Worm (Caenorhabditis elegans) whole organism, L3 larva: ENCODE data around the gene T04B2.7.
"Not testable (repeated sequence)": the region's sequence is repeated elsewhere in the genome, so short reads cannot be mapped to it uniquely, and the experiment has no call there.

Experiments
- R02D3.7 ChIP-seq: fragments of 150-350 bp; optimal IDR thresholded peaks from 2 replicates; lab custom pipeline; 2014; ENCODE audit warnings: missing biosample characterization, missing genetic modification characterization
- aly-2 ChIP-seq: fragments of 150-350 bp; optimal IDR thresholded peaks from 2 replicates; lab custom pipeline; 2014; ENCODE audit warnings: missing biosample characterization, missing genetic modification characterization
- ama-1 ChIP-seq: fragments of 150-350 bp; optimal IDR thresholded peaks from 2 replicates; lab custom pipeline; 2018
- ceh-16 ChIP-seq: sonication (generic microtip); optimal IDR thresholded peaks from 2 replicates; lab custom pipeline; 2017; ENCODE audit warnings: missing biosample characterization, missing genetic modification characterization
- ceh-28 ChIP-seq: fragments of 150-350 bp; optimal IDR thresholded peaks from 2 replicates; lab custom pipeline; 2014; ENCODE audit warnings: missing biosample characterization, missing genetic modification reagents, missing genetic modification characterization
- ceh-82 ChIP-seq: fragments of 150-350 bp; optimal IDR thresholded peaks from 2 replicates; lab custom pipeline; 2014; ENCODE audit warnings: missing biosample characterization, missing genetic modification characterization
- daf-12 ChIP-seq: fragments of 150-350 bp; optimal IDR thresholded peaks from 2 replicates; lab custom pipeline; 2014; ENCODE audit warnings: missing biosample characterization, missing genetic modification reagents, missing genetic modification characterization
- egl-27 ChIP-seq: sonication (generic microtip); optimal IDR thresholded peaks from 4 replicates; lab custom pipeline; 2017; ENCODE audit warnings: missing biosample characterization, missing genetic modification reagents, missing genetic modification characterization
- elt-1 ChIP-seq: fragments of 150-350 bp; optimal IDR thresholded peaks from 2 replicates; lab custom pipeline; 2014; ENCODE audit warnings: missing biosample characterization, missing genetic modification characterization
- elt-2 ChIP-seq: sonication (generic microtip); optimal IDR thresholded peaks from 2 replicates; lab custom pipeline; 2016; ENCODE audit warnings: missing genetic modification reagents, mild to moderate bottlenecking, missing genetic modification characterization, missing compliant biosample characterization
- elt-3 ChIP-seq, 3 experiments: fragments of 150-350 bp in 1 of 3; sonication (generic microtip) in 2 of 3; optimal IDR thresholded peaks; 2 replicates in 2 of 3; 4 replicates in 1 of 3; lab custom pipeline; 2014 to 2017; ENCODE audit warnings: missing biosample characterization in 3 of 3, missing genetic modification characterization in 3 of 3
- fkh-10 ChIP-seq: sonication (generic microtip); optimal IDR thresholded peaks from 2 replicates; lab custom pipeline; 2017; ENCODE audit warnings: missing biosample characterization, missing genetic modification reagents, missing genetic modification characterization
- fkh-2 ChIP-seq: fragments of 150-350 bp; optimal IDR thresholded peaks from 2 replicates; lab custom pipeline; 2014; ENCODE audit warnings: missing biosample characterization, missing genetic modification reagents, missing genetic modification characterization
- hmg-11 ChIP-seq: sonication (generic microtip); optimal IDR thresholded peaks from 2 replicates; lab custom pipeline; 2016; ENCODE audit warnings: missing genetic modification characterization, missing compliant biosample characterization
- lin-15B ChIP-seq: fragments of 150-350 bp; optimal IDR thresholded peaks from 2 replicates; lab custom pipeline; 2014; ENCODE audit warnings: missing biosample characterization, missing genetic modification characterization
- lsy-12 ChIP-seq: sonication (generic microtip); optimal IDR thresholded peaks from 2 replicates; lab custom pipeline; 2016; ENCODE audit warnings: mild to moderate bottlenecking, missing genetic modification characterization, missing compliant biosample characterization
- mdl-1 ChIP-seq: fragments of 150-350 bp; optimal IDR thresholded peaks from 2 replicates; lab custom pipeline; 2014; ENCODE audit warnings: missing biosample characterization, missing genetic modification characterization
- mml-1 ChIP-seq: fragments of 150-350 bp; sonication (generic microtip); optimal IDR thresholded peaks from 3 replicates; lab custom pipeline; 2014; ENCODE audit warnings: missing biosample characterization, missing genetic modification characterization
- nfya-1 ChIP-seq: sonication (generic microtip); optimal IDR thresholded peaks from 2 replicates; lab custom pipeline; 2017; ENCODE audit warnings: missing genetic modification characterization, mild to moderate bottlenecking, missing compliant biosample characterization, antibody characterized with exemption, moderate library complexity; ENCODE audit not compliant: insufficient read depth
- nhr-11 ChIP-seq: fragments of 150-350 bp; optimal IDR thresholded peaks from 2 replicates; lab custom pipeline; 2014; ENCODE audit warnings: missing biosample characterization, missing genetic modification characterization
- nhr-12 ChIP-seq: fragments of 150-350 bp; optimal IDR thresholded peaks from 2 replicates; lab custom pipeline; 2014; ENCODE audit warnings: missing biosample characterization, missing genetic modification characterization
- nhr-23 ChIP-seq: fragments of 150-350 bp; optimal IDR thresholded peaks from 2 replicates; lab custom pipeline; 2014; ENCODE audit warnings: missing biosample characterization, missing genetic modification reagents, missing genetic modification characterization
- nhr-237 ChIP-seq: fragments of 150-350 bp; optimal IDR thresholded peaks from 2 replicates; lab custom pipeline; 2014; ENCODE audit warnings: missing biosample characterization, missing genetic modification characterization
- nhr-25 ChIP-seq: sonication (generic microtip); optimal IDR thresholded peaks from 2 replicates; lab custom pipeline; 2017; ENCODE audit warnings: missing biosample characterization, missing genetic modification characterization
- nhr-28 ChIP-seq: fragments of 150-350 bp; optimal IDR thresholded peaks from 2 replicates; lab custom pipeline; 2014; ENCODE audit warnings: missing biosample characterization, missing genetic modification characterization
- nhr-67 ChIP-seq: fragments of 150-350 bp; optimal IDR thresholded peaks from 2 replicates; lab custom pipeline; 2014; ENCODE audit warnings: missing biosample characterization, missing genetic modification characterization
- nhr-76 ChIP-seq: fragments of 150-350 bp; sonication (generic microtip); optimal IDR thresholded peaks from 5 replicates; lab custom pipeline; 2014; ENCODE audit warnings: missing biosample characterization, missing genetic modification characterization
- pha-4 ChIP-seq: fragments of 150-350 bp; optimal IDR thresholded peaks from 2 replicates; lab custom pipeline; 2014; ENCODE audit warnings: missing biosample characterization, missing genetic modification reagents, missing genetic modification characterization
- pqm-1 ChIP-seq: fragments of 150-350 bp; optimal IDR thresholded peaks from 2 replicates; lab custom pipeline; 2017; ENCODE audit warnings: missing biosample characterization, missing genetic modification characterization, inconsistent platforms
- sea-2 ChIP-seq: fragments of 150-350 bp; sonication (generic microtip); optimal IDR thresholded peaks from 4 replicates; lab custom pipeline; 2014; ENCODE audit warnings: missing biosample characterization, missing genetic modification reagents, missing genetic modification characterization
- snpc-4 ChIP-seq: fragments of 150-350 bp; optimal IDR thresholded peaks from 2 replicates; lab custom pipeline; 2014; ENCODE audit warnings: missing biosample characterization, missing genetic modification characterization
- tbx-2 ChIP-seq: sonication (generic microtip); optimal IDR thresholded peaks from 2 replicates; lab custom pipeline; 2016; ENCODE audit warnings: mild to moderate bottlenecking, missing genetic modification characterization, missing compliant biosample characterization
- unc-39 ChIP-seq: sonication (generic microtip); optimal IDR thresholded peaks from 4 replicates; lab custom pipeline; 2017; ENCODE audit warnings: missing biosample characterization, missing genetic modification characterization
- unc-62 ChIP-seq: fragments of 150-350 bp; sonication (generic microtip); optimal IDR thresholded peaks from 4 replicates; lab custom pipeline; 2014; ENCODE audit warnings: missing biosample characterization, missing genetic modification reagents, missing genetic modification characterization
- ztf-11 ChIP-seq: fragments of 150-350 bp; optimal IDR thresholded peaks from 2 replicates; lab custom pipeline; 2014; ENCODE audit warnings: missing biosample characterization, missing genetic modification characterization
- ztf-4 ChIP-seq: fragments of 150-350 bp; optimal IDR thresholded peaks from 2 replicates; lab custom pipeline; 2014; ENCODE audit warnings: missing biosample characterization, missing genetic modification characterization

Gene T04B2.7

ce11 chrIV:10028779-10029178 is 27.3 kb downstream of the T04B2.7 start, which contains the start of the genes F44D12.16 and msd-2:
TSS of gene F44D12.16 (plus strand) at chrIV:10029079.
TSS of gene msd-2 (plus strand) at chrIV:10029083.
- TF ChIP-seq elt-2 (tag; lab: Kevin White, UChicago); mdl-1 (tag; lab: Kevin White, UChicago); sea-2: not testable (repeated sequence)

- no peak for TF ChIP-seq nhr-25 (tag; lab: Kevin White, UChicago)
- TF ChIP-seq nhr-23, result no peak
- no peak for TF ChIP-seq lin-15B (tag; lab: Kevin White, UChicago)
- TF ChIP-seq R02D3.7, result no peak
- TF ChIP-seq lsy-12, result no peak
- no peak for TF ChIP-seq hmg-11 (tag; lab: Kevin White, UChicago)
- no peak for TF ChIP-seq ama-1 (lab: Kevin White, UChicago)
- TF ChIP-seq elt-3 (tag; optimal IDR thresholded peaks at IDR 0.05; lab: Kevin White, UChicago), result no peak
- TF ChIP-seq ceh-16 (tag; lab: Kevin White, UChicago), result no peak
- TF ChIP-seq aly-2 (tag; lab: Kevin White, UChicago), result no peak
- TF ChIP-seq mdl-1 (tag; lab: Kevin White, UChicago), result no peak
- no peak for TF ChIP-seq ztf-11 (tag; lab: Kevin White, UChicago)
- no peak for TF ChIP-seq egl-27
- TF ChIP-seq nhr-12 (tag; lab: Kevin White, UChicago), result no peak
- no peak for TF ChIP-seq ceh-82 (tag; lab: Kevin White, UChicago)
- TF ChIP-seq ztf-4 (tag; lab: Kevin White, UChicago), result no peak
- no peak for TF ChIP-seq fkh-10 (GFP tag; lab: Kevin White, UChicago)
- no peak for TF ChIP-seq tbx-2
Measured at ce11 chrIV:10027566-10027965, 28.5 kb downstream of the T04B2.7 start, which contains the start of gene gipc-2. TSS of gene gipc-2 (minus strand) at chrIV:10027666.

- TF ChIP-seq daf-12 (tag; lab: Kevin White, UChicago), result no peak
- no peak for TF ChIP-seq pha-4
- TF ChIP-seq fkh-2 (tag; lab: Kevin White, UChicago), result no peak
- no peak for TF ChIP-seq elt-1
- no peak for TF ChIP-seq mml-1 (tag; lab: Kevin White, UChicago)
- no peak for TF ChIP-seq unc-62
- no peak for TF ChIP-seq ztf-4 (tag; lab: Kevin White, UChicago)
- no peak for TF ChIP-seq nhr-67 (tag; lab: Kevin White, UChicago)
- no peak for TF ChIP-seq nhr-23
- TF ChIP-seq nhr-237 (tag; lab: Kevin White, UChicago), result no peak
- no peak for TF ChIP-seq lsy-12
- no peak for TF ChIP-seq ceh-16 (tag; lab: Kevin White, UChicago)
- TF ChIP-seq snpc-4 (tag; lab: Kevin White, UChicago), result no peak
- no peak for TF ChIP-seq mdl-1 (tag; lab: Kevin White, UChicago)
- TF ChIP-seq pqm-1 (tag; lab: Kevin White, UChicago), result no peak
- no peak for TF ChIP-seq egl-27
- TF ChIP-seq unc-39 (tag; lab: Kevin White, UChicago), result no peak
- no peak for TF ChIP-seq fkh-10 (GFP tag; lab: Kevin White, UChicago)
- TF ChIP-seq nhr-11, result no peak
- TF ChIP-seq ceh-82 (tag; lab: Kevin White, UChicago), result no peak
Measured at ce11 chrIV:10026129-10026528, 29.9 kb downstream of the T04B2.7 start.

- TF ChIP-seq fkh-2 (tag; lab: Kevin White, UChicago), result no peak
Measured at ce11 chrIV:10022991-10023390, 33.0 kb downstream of the T04B2.7 start, which contains the start of gene F44D12.8. TSS of gene F44D12.8 (plus strand) at chrIV:10023291.

- TF ChIP-seq nhr-28 (no peak), mml-1 (tag; lab: Kevin White, UChicago) (no peak), nfya-1 (tag; lab: Kevin White, UChicago) (no peak), pha-4 (no peak), lin-15B (tag; lab: Kevin White, UChicago) (no peak), unc-39 (tag; lab: Kevin White, UChicago) (no peak), nhr-11 (no peak), fkh-10 (GFP tag; lab: Kevin White, UChicago) (no peak), nhr-67 (tag; lab: Kevin White, UChicago) (no peak), ceh-28 (tag; lab: Kevin White, UChicago) (no peak), nhr-76 (tag; lab: Kevin White, UChicago) (no peak)
- TF ChIP-seq, all 47 proteins: peak for 0
Measured at ce11 chrIV:10021283-10021682, 34.8 kb downstream of the T04B2.7 start, which contains the start of gene F44D12.19. TSS of gene F44D12.19 (plus strand) at chrIV:10021583.
